Worm (Caenorhabditis elegans): ENCODE data around the gene Y22D7AR.6.

ce11 chrIII:1626524-1626923, 50.0 kb downstream of the Y22D7AR.6 start, which contains the start of gene Y22D7AL.4:
- TF ChIP-seq him-1 (tag; optimal IDR thresholded peaks at IDR 0.05) (no peak), W03F9.2 (tag; optimal IDR thresholded peaks at IDR 0.05) (no peak), dao-5 (tag; optimal IDR thresholded peaks at IDR 0.05) (no peak)

Measured in whole organism, L4/young adult.